Fruit fly (Drosophila melanogaster): ENCODE measurements around the gene CG9386.

Gene CG9386

DNA sequence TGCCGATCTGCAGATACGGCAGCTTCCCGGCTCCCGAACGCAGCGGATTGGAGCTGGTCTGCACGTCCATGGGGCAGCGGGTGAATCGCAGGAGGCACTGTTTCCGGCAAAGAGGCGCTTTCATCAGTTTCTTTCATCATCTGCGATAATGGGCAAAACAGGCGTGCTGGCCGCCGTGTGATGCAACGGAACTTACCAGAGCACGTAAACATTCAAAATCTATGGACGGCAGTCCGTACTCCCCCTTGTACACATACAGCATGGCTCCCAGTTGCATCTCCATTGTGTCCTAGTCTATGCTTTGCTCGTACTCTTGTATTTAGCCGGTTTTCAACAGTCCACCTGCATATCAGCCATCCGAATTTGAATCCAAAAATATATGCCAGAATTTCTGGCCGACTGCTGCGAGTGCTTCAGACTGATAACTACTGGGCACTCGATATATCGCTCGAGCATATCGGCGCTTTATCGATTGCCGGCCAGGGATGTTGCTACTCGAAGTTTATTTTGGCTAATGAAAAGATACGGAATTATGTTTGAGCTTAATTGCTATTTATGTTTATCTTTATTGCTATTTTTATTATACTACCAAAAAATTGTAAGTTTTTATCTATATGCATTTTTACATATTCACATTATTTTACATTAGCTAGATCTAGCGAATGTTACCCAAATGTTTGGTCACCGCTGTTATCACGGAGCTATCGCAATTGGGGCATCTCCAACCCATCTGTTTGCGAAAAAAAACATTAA, 8.2 kb upstream of the CG9386 start, which contains the start of the genes CG9393 and Vps45 (continued):
- TF ChIP-seq Drgx (GFP tag; IDR thresholded peaks at IDR 0.05) (no peak), bsh (GFP tag; optimal IDR thresholded peaks at IDR 0.05) (peak in 1 of 2 experiments; percentile 57), Aef1 (GFP tag; IDR thresholded peaks at IDR 0.05) (peak; percentile 27; the same call in 1 of the 3 replicates), CG8944 (GFP tag; optimal IDR thresholded peaks at IDR 0.05) (peak; percentile 7), chif (GFP tag; optimal IDR thresholded peaks at IDR 0.05) (peak; percentile 38 to 57), CkIIα-i1 (GFP tag; IDR thresholded peaks at IDR 0.05) (no peak), CG31365 (tag; optimal IDR thresholded peaks at IDR 0.05) (no peak), CG7928 (GFP tag; optimal IDR thresholded peaks at IDR 0.05) (peak; percentile 78), vnd (GFP tag; IDR thresholded peaks at IDR 0.05; ENCODE audit: partially characterized antibody) (peak; percentile 95), Side (GFP tag; optimal IDR thresholded peaks at IDR 0.05) (peak; percentile 23), Oaz (GFP tag; IDR thresholded peaks at IDR 0.05) (no peak), CG14050 (GFP tag; IDR thresholded peaks at IDR 0.05) (no peak), Oli (tag; optimal IDR thresholded peaks at IDR 0.05) (peak; percentile 27), CG15269 (tag; optimal IDR thresholded peaks at IDR 0.05) (no peak), Xbp1 (GFP tag; optimal IDR thresholded peaks at IDR 0.05) (peak; percentile 71), CG1233 (GFP tag; optimal IDR thresholded peaks at IDR 0.05) (peak; percentile 15), Dek (tag; optimal IDR thresholded peaks at IDR 0.05) (peak; percentile 58), Chrac-16 (GFP tag; optimal IDR thresholded peaks at IDR 0.05) (peak; percentile 63), CG12769 (tag; optimal IDR thresholded peaks at IDR 0.05) (no peak), Myb (GFP tag; optimal IDR thresholded peaks at IDR 0.05) (peak; percentile 72), CG3838 (GFP tag; optimal IDR thresholded peaks at IDR 0.05) (no peak), CG4282 (GFP tag; optimal IDR thresholded peaks at IDR 0.05) (no peak), CG13287 (GFP tag; IDR thresholded peaks at IDR 0.05; ENCODE audit: partially characterized antibody) (peak; percentile 97), CG10654 (GFP tag; optimal IDR thresholded peaks at IDR 0.05) (peak; percentile 59), Pdp1 (GFP tag; optimal IDR thresholded peaks at IDR 0.05) (peak; percentile 68 to 94), pros (GFP tag; optimal IDR thresholded peaks at IDR 0.05) (no peak), esg (GFP tag; conservative IDR thresholded peaks at IDR 0.05) (peak; percentile 50; the same call in 1 of the 2 replicates), CG14860 (GFP tag; IDR thresholded peaks at IDR 0.05; ENCODE audit: partially characterized antibody) (peak; percentile 91), Fer1 (GFP tag; optimal IDR thresholded peaks at IDR 0.05) (peak; percentile 59), hb (GFP tag; IDR thresholded peaks at IDR 0.05; ENCODE audit: partially characterized antibody) (peak; percentile 93), twi (tag; optimal IDR thresholded peaks at IDR 0.05) (peak; percentile 67), Ravus (GFP tag; IDR thresholded peaks at IDR 0.05) (no peak; the same call in 1 of the 2 replicates), ssp (GFP tag; IDR thresholded peaks at IDR 0.05) (peak; percentile 55), CG31441 (GFP tag; IDR thresholded peaks at IDR 0.05) (no peak), CG15514 (GFP tag; optimal IDR thresholded peaks at IDR 0.05) (peak; percentile 67), nom (GFP tag; optimal IDR thresholded peaks at IDR 0.05) (no peak), ken (GFP tag; IDR thresholded peaks at IDR 0.05) (no peak; the same call in 2 of the 3 replicates), Ets65A (GFP tag) (peak; percentile 97), sima (GFP tag; optimal IDR thresholded peaks at IDR 0.05) (no peak), sob (GFP tag; IDR thresholded peaks at IDR 0.05) (peak; percentile 71; the same call in 1 of the 2 replicates), trem (tag; optimal IDR thresholded peaks at IDR 0.05) (peak; percentile 78), abd-A (tag; optimal IDR thresholded peaks at IDR 0.05) (no peak), Mad (GFP tag; optimal IDR thresholded peaks at IDR 0.05) (peak; percentile 72), CG13424 (tag; optimal IDR thresholded peaks at IDR 0.05) (peak; percentile 74), CG7556 (GFP tag; optimal IDR thresholded peaks at IDR 0.05) (peak; percentile 50), CG8290 (GFP tag; optimal IDR thresholded peaks at IDR 0.05) (peak; percentile 47), CG8290 (tag; optimal IDR thresholded peaks at IDR 0.05) (no peak), hbn (GFP tag; IDR thresholded peaks at IDR 0.05; ENCODE audit: partially characterized antibody) (peak; percentile 92), CG3726 (GFP tag; IDR thresholded peaks at IDR 0.05) (no peak)

Measured in whole organism, embryonic.